Worm (Caenorhabditis elegans) whole organism, mixed stage, embryonic: Measurements from ENCODE around the gene cutl-9.

Experiments
- blmp-1 ChIP-seq: fragments of 150-350 bp; optimal IDR thresholded peaks from 2 replicates; lab custom pipeline; 2014; ENCODE audit warnings: missing biosample characterization, missing genetic modification characterization
- ces-1 ChIP-seq: fragments of 150-350 bp; optimal IDR thresholded peaks from 2 replicates; lab custom pipeline; 2014; ENCODE audit warnings: missing biosample characterization, missing genetic modification reagents, missing genetic modification characterization
- flh-1 ChIP-seq: fragments of 200-800 bp; sonication (Bioruptor generic); optimal IDR thresholded peaks from 2 replicates; lab custom pipeline; 2018; ENCODE audit warnings: mild to moderate bottlenecking, missing genetic modification characterization, moderate library complexity, missing compliant biosample characterization
- ham-2 ChIP-seq: fragments of 200-800 bp; sonication (Bioruptor generic); optimal IDR thresholded peaks from 2 replicates; lab custom pipeline; 2018; ENCODE audit warnings: mild to moderate bottlenecking, missing genetic modification characterization, missing compliant biosample characterization
- lin-32 ChIP-seq: fragments of 200-800 bp; sonication (Bioruptor generic); optimal IDR thresholded peaks from 2 replicates; lab custom pipeline; 2018; ENCODE audit warnings: mild to moderate bottlenecking, missing genetic modification characterization, missing compliant biosample characterization
- lsy-2 ChIP-seq: fragments of 150-350 bp; optimal IDR thresholded peaks from 2 replicates; lab custom pipeline; 2014; ENCODE audit warnings: missing biosample characterization, missing genetic modification characterization
- mab-5 ChIP-seq: fragments of 150-350 bp; optimal IDR thresholded peaks from 2 replicates; lab custom pipeline; 2014; ENCODE audit warnings: missing biosample characterization, missing genetic modification characterization
- mep-1 ChIP-seq: fragments of 150-350 bp; optimal IDR thresholded peaks from 2 replicates; lab custom pipeline; 2017; ENCODE audit warnings: missing biosample characterization, missing genetic modification reagents, missing genetic modification characterization, inconsistent platforms
- nhr-12 ChIP-seq: fragments of 150-350 bp; optimal IDR thresholded peaks from 2 replicates; lab custom pipeline; 2014; ENCODE audit warnings: missing biosample characterization, missing genetic modification characterization
- sem-2 ChIP-seq: fragments of 200-800 bp; sonication (Bioruptor generic); optimal IDR thresholded peaks from 2 replicates; lab custom pipeline; 2018; ENCODE audit warnings: mild to moderate bottlenecking, missing genetic modification characterization, missing compliant biosample characterization
- unc-62 ChIP-seq: fragments of 150-350 bp; optimal IDR thresholded peaks from 2 replicates; lab custom pipeline; 2014; ENCODE audit warnings: missing biosample characterization, missing genetic modification reagents, missing genetic modification characterization
- ztf-11 ChIP-seq: fragments of 150-350 bp; optimal IDR thresholded peaks from 2 replicates; lab custom pipeline; 2014; ENCODE audit warnings: missing biosample characterization, missing genetic modification characterization

DNA sequence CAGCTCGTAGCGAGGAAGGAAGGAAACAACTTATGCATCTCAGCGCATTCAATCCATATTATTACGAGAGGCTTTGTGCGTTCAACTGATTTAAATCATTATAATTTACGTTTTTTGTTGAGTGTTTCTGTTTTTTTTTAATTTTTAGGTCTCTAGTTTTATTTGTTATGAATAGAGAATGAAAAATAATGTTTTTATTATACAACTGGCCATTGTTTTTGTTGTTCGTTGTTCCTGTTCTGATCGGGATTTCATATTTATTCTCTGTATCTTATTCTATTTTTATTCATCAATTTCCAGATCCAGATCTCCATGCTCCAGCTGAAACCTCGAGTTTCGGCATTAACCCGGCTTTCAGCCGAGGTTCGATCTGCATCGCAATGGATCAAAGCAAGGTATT, 39.7 kb upstream of the cutl-9 start, which contains the start of gene mrps-22:
- TF ChIP-seq ham-2 (no peak), flh-1 (GFP tag; lab: Kevin White, UChicago) (no peak), blmp-1 (tag; lab: Kevin White, UChicago) (no peak), nhr-12 (no peak), ztf-11 (tag; lab: Kevin White, UChicago) (no peak), unc-62 (no peak), mep-1 (no peak), mab-5 (tag; lab: Kevin White, UChicago) (no peak), ces-1 (GFP tag; lab: Kevin White, UChicago) (no peak), lsy-2 (tag; lab: Kevin White, UChicago) (no peak), sem-2 (GFP tag; lab: Kevin White, UChicago) (no peak), lin-32 (GFP tag; lab: Kevin White, UChicago) (no peak)
